Fruit fly (Drosophila melanogaster) whole organism, embryonic: ENCODE data around the gene SuUR.

Experiments
- ATbp ChIP-seq: fragments of 200-800 bp; sonication (Bioruptor generic); optimal IDR thresholded peaks from 2 replicates; lab custom pipeline; 2017; ENCODE audit warnings: missing biosample characterization, mild to moderate bottlenecking, missing genetic modification characterization, missing genetic modification reagents
- B-H1 ChIP-seq: fragments of 200-800 bp; sonication (Bioruptor generic); IDR thresholded peaks from 3 replicates; pipeline ENCODE4 v1.3.6; 2022; ENCODE audit warnings: missing biosample characterization, missing genetic modification characterization
- B-H2 ChIP-seq: fragments of 200-800 bp; sonication (Bioruptor generic); optimal IDR thresholded peaks from 2 replicates; lab custom pipeline; 2018; ENCODE audit warnings: missing biosample characterization, mild to moderate bottlenecking, missing genetic modification characterization
- CG12071 ChIP-seq: fragments of 200-800 bp; sonication (Bioruptor generic); optimal IDR thresholded peaks from 3 replicates; lab custom pipeline; 2018; ENCODE audit warnings: missing biosample characterization, mild to moderate bottlenecking, missing genetic modification characterization
- CG12769 ChIP-seq: fragments of 200-800 bp; sonication (Bioruptor generic); optimal IDR thresholded peaks from 2 replicates; lab custom pipeline; 2019; ENCODE audit warnings: missing biosample characterization, mild to moderate bottlenecking, missing genetic modification characterization, moderate library complexity
- CG1529 ChIP-seq: fragments of 200-800 bp; sonication (Bioruptor generic); optimal IDR thresholded peaks from 3 replicates; lab custom pipeline; 2018; ENCODE audit warnings: missing biosample characterization, missing genetic modification characterization
- CG15514 ChIP-seq: fragments of 200-800 bp; sonication (Bioruptor generic); optimal IDR thresholded peaks from 3 replicates; lab custom pipeline; 2017; ENCODE audit warnings: missing biosample characterization, missing genetic modification characterization, mild to moderate bottlenecking, moderate library complexity, missing genetic modification reagents
- CG16815 ChIP-seq: fragments of 200-800 bp; sonication (Bioruptor generic); optimal IDR thresholded peaks from 3 replicates; lab custom pipeline; 2017; ENCODE audit warnings: missing biosample characterization, mild to moderate bottlenecking, missing genetic modification characterization
- CG17359 ChIP-seq: fragments of 200-800 bp; sonication (Bioruptor generic); optimal IDR thresholded peaks from 3 replicates; lab custom pipeline; 2018; ENCODE audit warnings: missing biosample characterization, mild to moderate bottlenecking, missing genetic modification characterization, moderate library complexity
- CG18619 ChIP-seq: fragments of 200-800 bp; sonication (Bioruptor generic); optimal IDR thresholded peaks from 3 replicates; lab custom pipeline; 2017; ENCODE audit warnings: missing biosample characterization, mild to moderate bottlenecking, missing genetic modification characterization
- CG31365 ChIP-seq: fragments of 200-800 bp; sonication (Bioruptor generic); optimal IDR thresholded peaks from 2 replicates; lab custom pipeline; 2018; ENCODE audit warnings: missing biosample characterization, mild to moderate bottlenecking, missing genetic modification characterization
- CG3838 ChIP-seq: fragments of 200-800 bp; sonication (Bioruptor generic); optimal IDR thresholded peaks from 3 replicates; lab custom pipeline; 2016; ENCODE audit warnings: missing biosample characterization, missing genetic modification characterization
- CG4707 ChIP-seq: fragments of 200-800 bp; sonication (Bioruptor generic); optimal IDR thresholded peaks from 2 replicates; lab custom pipeline; 2018; ENCODE audit warnings: missing biosample characterization, mild to moderate bottlenecking, missing genetic modification characterization, moderate library complexity
- CG8089 ChIP-seq: fragments of 200-800 bp; sonication (Bioruptor generic); optimal IDR thresholded peaks from 3 replicates; lab custom pipeline; 2016; ENCODE audit warnings: missing biosample characterization, missing genetic modification characterization
- CG8290 ChIP-seq, 3 experiments: fragments of 200-800 bp; sonication (Bioruptor generic); optimal IDR thresholded peaks; 2 replicates each; lab custom pipeline; 2016 to 2019; ENCODE audit warnings: missing biosample characterization in 3 of 3, missing genetic modification characterization in 3 of 3, mild to moderate bottlenecking in 2 of 3, moderate library complexity in 1 of 3
- Doc2 ChIP-seq: fragments of 200-800 bp; sonication (Bioruptor generic); IDR thresholded peaks from 2 replicates; pipeline ENCODE4 v1.3.6; 2022; ENCODE audit warnings: missing biosample characterization, missing genetic modification characterization
- Dp ChIP-seq: fragments of 200-800 bp; sonication (Bioruptor generic); optimal IDR thresholded peaks from 2 replicates; lab custom pipeline; 2018; ENCODE audit warnings: missing biosample characterization, mild to moderate bottlenecking, missing genetic modification characterization, moderate library complexity
- Ets65A ChIP-seq: fragments of 200-800 bp; sonication (Bioruptor generic); peaks from one replicate; lab custom pipeline; 2016; ENCODE audit warnings: missing biosample characterization, missing genetic modification characterization
- HLH4C ChIP-seq: fragments of 200-800 bp; sonication (Bioruptor generic); IDR thresholded peaks from 3 replicates; pipeline ENCODE4 v1.3.6; 2022; ENCODE audit warnings: missing biosample characterization, missing genetic modification characterization; ENCODE audit not compliant: partially characterized antibody
- Hand ChIP-seq: fragments of 200-800 bp; sonication (Bioruptor generic); optimal IDR thresholded peaks from 2 replicates; lab custom pipeline; 2017; ENCODE audit warnings: mild to moderate bottlenecking, missing biosample characterization, missing genetic modification reagents, missing genetic modification characterization
- Hey ChIP-seq: fragments of 200-800 bp; sonication (Bioruptor generic); optimal IDR thresholded peaks from 3 replicates; lab custom pipeline; 2018; ENCODE audit warnings: missing biosample characterization, mild to moderate bottlenecking, missing genetic modification characterization
- HmgZ ChIP-seq: fragments of 200-800 bp; sonication (Bioruptor generic); optimal IDR thresholded peaks from 2 replicates; lab custom pipeline; 2018; ENCODE audit warnings: missing biosample characterization, mild to moderate bottlenecking, missing genetic modification characterization
- NC2α ChIP-seq: fragments of 200-800 bp; sonication (Bioruptor generic); optimal IDR thresholded peaks from 2 replicates; lab custom pipeline; 2016; ENCODE audit warnings: missing biosample characterization, missing genetic modification characterization
- Neu2 ChIP-seq: fragments of 200-800 bp; sonication (Bioruptor generic); optimal IDR thresholded peaks from 3 replicates; lab custom pipeline; 2016; ENCODE audit warnings: missing biosample characterization, missing genetic modification characterization, borderline replicate concordance
- Nf-YA ChIP-seq: fragments of 200-800 bp; sonication (Bioruptor generic); IDR thresholded peaks from 2 replicates; pipeline ENCODE4 v1.3.6; 2022; ENCODE audit warnings: missing biosample characterization, missing genetic modification characterization
- PHDP ChIP-seq: fragments of 200-800 bp; sonication (Bioruptor generic); optimal IDR thresholded peaks from 3 replicates; lab custom pipeline; 2018; ENCODE audit warnings: missing biosample characterization, mild to moderate bottlenecking, missing genetic modification characterization, moderate library complexity
- Taf1 ChIP-seq: fragments of 200-800 bp; sonication (Bioruptor generic); IDR thresholded peaks from 2 replicates; pipeline ENCODE4 v1.3.6; 2022; ENCODE audit warnings: missing biosample characterization, missing genetic modification characterization
- ab ChIP-seq: fragments of 200-800 bp; sonication (Bioruptor generic); optimal IDR thresholded peaks from 2 replicates; lab custom pipeline; 2016; ENCODE audit warnings: missing biosample characterization, missing genetic modification characterization
- ac ChIP-seq: fragments of 200-800 bp; sonication (Bioruptor generic); optimal IDR thresholded peaks from 3 replicates; lab custom pipeline; 2017; ENCODE audit warnings: missing biosample characterization, mild to moderate bottlenecking, missing genetic modification characterization
- cas ChIP-seq: fragments of 200-800 bp; sonication (Bioruptor generic); IDR thresholded peaks from 2 replicates; pipeline ENCODE4 v1.3.6; 2022; ENCODE audit warnings: missing biosample characterization, missing genetic modification characterization
- ci ChIP-seq: fragments of 200-800 bp; sonication (Bioruptor generic); IDR thresholded peaks from 3 replicates; pipeline ENCODE4 v1.3.6; 2022; ENCODE audit warnings: missing biosample characterization, missing genetic modification characterization
- crol ChIP-seq: fragments of 200-800 bp; sonication (Bioruptor generic); IDR thresholded peaks from 2 replicates; pipeline ENCODE4 v1.3.6; 2022; ENCODE audit warnings: missing biosample characterization, missing genetic modification characterization
- dmrt11E ChIP-seq: fragments of 200-800 bp; sonication (Bioruptor generic); optimal IDR thresholded peaks from 3 replicates; lab custom pipeline; 2018; ENCODE audit warnings: missing biosample characterization, mild to moderate bottlenecking, missing genetic modification characterization, moderate library complexity
- grn ChIP-seq: fragments of 200-800 bp; sonication (Bioruptor generic); optimal IDR thresholded peaks from 3 replicates; lab custom pipeline; 2017; ENCODE audit warnings: missing biosample characterization, missing genetic modification characterization
- gsb-n ChIP-seq: fragments of 200-800 bp; sonication (Bioruptor generic); optimal IDR thresholded peaks from 3 replicates; lab custom pipeline; 2018; ENCODE audit warnings: missing biosample characterization, mild to moderate bottlenecking, missing genetic modification characterization
- inv ChIP-seq: fragments of 200-800 bp; sonication (Bioruptor generic); IDR thresholded peaks from 2 replicates; pipeline ENCODE4 v1.3.6; 2022; ENCODE audit warnings: missing biosample characterization, missing genetic modification characterization; ENCODE audit not compliant: partially characterized antibody
- kay ChIP-seq: fragments of 200-800 bp; sonication (Bioruptor generic); optimal IDR thresholded peaks from 2 replicates; lab custom pipeline; 2016; ENCODE audit warnings: missing biosample characterization, missing genetic modification characterization
- mld ChIP-seq: fragments of 200-800 bp; sonication (Bioruptor generic); IDR thresholded peaks from 3 replicates; pipeline ENCODE4 v1.3.6; 2022; ENCODE audit warnings: missing biosample characterization, missing genetic modification characterization; ENCODE audit not compliant: partially characterized antibody
- nau ChIP-seq: fragments of 200-800 bp; sonication (Bioruptor generic); optimal IDR thresholded peaks from 3 replicates; lab custom pipeline; 2017; ENCODE audit warnings: missing biosample characterization, mild to moderate bottlenecking, missing genetic modification characterization, missing genetic modification reagents
- odd ChIP-seq: fragments of 200-800 bp; sonication (Bioruptor generic); optimal IDR thresholded peaks from 2 replicates; lab custom pipeline; 2017; ENCODE audit warnings: missing biosample characterization, mild to moderate bottlenecking, missing genetic modification characterization
- org-1 ChIP-seq: fragments of 200-800 bp; sonication (Bioruptor generic); optimal IDR thresholded peaks from 2 replicates; lab custom pipeline; 2017; ENCODE audit warnings: missing biosample characterization, missing genetic modification characterization
- otp ChIP-seq: fragments of 200-800 bp; sonication (Bioruptor generic); IDR thresholded peaks from 3 replicates; pipeline ENCODE4, ENCODE4 v1.3.6; 2022; ENCODE audit warnings: missing biosample characterization, missing genetic modification characterization
- pb ChIP-seq: fragments of 200-800 bp; sonication (Bioruptor generic); optimal IDR thresholded peaks from 3 replicates; lab custom pipeline; 2016; ENCODE audit warnings: missing biosample characterization, missing genetic modification characterization
- sc ChIP-seq, 3 experiments: fragments of >200 bp in 2 of 3; fragments of 200-800 bp in 1 of 3; sonication (Bioruptor generic) in 1 of 3; optimal IDR thresholded peaks; 2 replicates in 2 of 3; 3 replicates in 1 of 3; lab custom pipeline; 2017; ENCODE audit warnings: mild to moderate bottlenecking in 1 of 3, missing biosample characterization in 1 of 3, missing genetic modification characterization in 1 of 3, missing genetic modification reagents in 1 of 3
- sima ChIP-seq: fragments of 200-800 bp; sonication (Bioruptor generic); optimal IDR thresholded peaks from 2 replicates; lab custom pipeline; 2016; ENCODE audit warnings: missing biosample characterization, missing genetic modification characterization
- sob ChIP-seq: fragments of 200-800 bp; sonication (Bioruptor generic); IDR thresholded peaks from 2 replicates; pipeline ENCODE4 v1.3.6; 2022; ENCODE audit warnings: missing biosample characterization, missing genetic modification characterization
- toy ChIP-seq: fragments of 200-800 bp; sonication (Bioruptor generic); IDR thresholded peaks from 2 replicates; pipeline ENCODE4 v1.3.6; 2022; ENCODE audit warnings: missing biosample characterization, missing genetic modification characterization
- unc-4 ChIP-seq: fragments of 200-800 bp; sonication (Bioruptor generic); IDR thresholded peaks from 2 replicates; pipeline ENCODE4 v1.3.6; 2022; ENCODE audit warnings: missing biosample characterization, missing genetic modification characterization; ENCODE audit not compliant: partially characterized antibody
- zf30C ChIP-seq: fragments of 200-800 bp; sonication (Bioruptor generic); optimal IDR thresholded peaks from 3 replicates; lab custom pipeline; 2018; ENCODE audit warnings: missing biosample characterization, mild to moderate bottlenecking, missing genetic modification characterization

The SuUR gene

DNA sequence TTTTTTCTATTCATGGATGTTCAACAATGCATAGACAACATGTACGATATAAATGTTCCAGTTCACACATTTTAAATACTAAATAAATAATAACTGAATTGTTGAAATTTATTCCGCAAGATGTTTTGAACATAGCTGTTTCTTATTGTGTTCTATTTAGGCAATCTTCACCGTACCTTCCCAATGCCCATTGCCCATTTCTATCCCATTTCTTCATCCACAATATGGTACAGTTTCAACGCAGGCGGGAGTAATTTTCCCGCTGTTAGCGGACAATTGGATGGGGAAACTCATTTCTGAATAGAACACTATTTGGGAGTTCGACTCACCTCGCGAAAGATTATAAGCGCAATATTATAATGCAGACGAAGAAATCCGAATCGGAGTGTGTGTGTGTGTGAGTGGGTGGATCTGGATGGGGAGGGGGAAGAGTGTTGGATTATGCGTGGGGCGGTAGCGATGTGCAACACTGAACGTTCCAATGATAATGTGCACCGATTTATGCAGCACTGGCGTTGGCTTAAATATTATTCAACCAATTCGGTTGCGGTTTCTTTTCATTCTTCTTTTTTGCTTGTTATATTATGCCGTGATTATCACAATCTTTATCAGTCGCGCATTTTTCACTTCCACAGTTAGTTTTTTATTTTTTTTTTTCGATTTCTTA lies 27.3 kb downstream of the SuUR start (continued):
- peak; percentile 34 for TF ChIP-seq CG8089 (GFP tag; lab: Kevin White, UChicago)
- no peak for TF ChIP-seq toy (GFP tag; lab: Robert Waterston, UW)
- peak; percentile 68 for TF ChIP-seq Ets65A (GFP tag; lab: Kevin White, UChicago)
- no peak for TF ChIP-seq org-1 (GFP tag; lab: Kevin White, UChicago)
- no peak for TF ChIP-seq Neu2 (GFP tag; lab: Kevin White, UChicago)
- peak; percentile 3 for TF ChIP-seq CG1529 (GFP tag; lab: Kevin White, UChicago)
- peak; percentile 25 for TF ChIP-seq sima (GFP tag; lab: Kevin White, UChicago)
- peak; percentile 78 for TF ChIP-seq sob
- TF ChIP-seq CG15514 (GFP tag; lab: Kevin White, UChicago): peak; percentile 62
- peak; percentile 43 for TF ChIP-seq kay
- no peak for TF ChIP-seq unc-4 (GFP tag; lab: Robert Waterston, UW)
- TF ChIP-seq CG3838 (GFP tag; lab: Kevin White, UChicago): no peak
- no peak for TF ChIP-seq inv (GFP tag; lab: Robert Waterston, UW)
- no peak for TF ChIP-seq zf30C (GFP tag; lab: Kevin White, UChicago)
- no peak for TF ChIP-seq mld (GFP tag; lab: Robert Waterston, UW)
- peak; percentile 30 for TF ChIP-seq CG17359 (tag; lab: Kevin White, UChicago)
- peak; percentile 30 for TF ChIP-seq Hand (GFP tag; lab: Kevin White, UChicago)
- no peak for TF ChIP-seq CG12071 (GFP tag; lab: Kevin White, UChicago)
- TF ChIP-seq ci (GFP tag; lab: Robert Waterston, UW): peak; percentile 77; the same call in 2 of the 3 replicates
- TF ChIP-seq CG31365 (tag; lab: Kevin White, UChicago): no peak
- peak; percentile 22 for TF ChIP-seq CG18619 (GFP tag; lab: Kevin White, UChicago)
- no peak for TF ChIP-seq PHDP
- TF ChIP-seq Doc2 (GFP tag; lab: Robert Waterston, UW): no peak
- TF ChIP-seq Hey (tag; lab: Kevin White, UChicago): no peak
- TF ChIP-seq grn (GFP tag; lab: Kevin White, UChicago): no peak
- no peak for TF ChIP-seq odd
- peak; percentile 37 for TF ChIP-seq CG16815 (GFP tag; lab: Kevin White, UChicago)
- TF ChIP-seq B-H1 (GFP tag; lab: Robert Waterston, UW): no peak
- TF ChIP-seq pb (GFP tag; lab: Kevin White, UChicago): peak; percentile 20
- TF ChIP-seq Dp: peak; percentile 2
- no peak for TF ChIP-seq Nf-YA (GFP tag; lab: Robert Waterston, UW)
- TF ChIP-seq crol (GFP tag; lab: Robert Waterston, UW): peak; percentile 86
- TF ChIP-seq gsb-n (tag; lab: Kevin White, UChicago): peak; percentile 19
- no peak for TF ChIP-seq CG4707
- TF ChIP-seq B-H2 (GFP tag; lab: Kevin White, UChicago): no peak
- no peak for TF ChIP-seq ac (GFP tag; lab: Kevin White, UChicago)
- TF ChIP-seq otp (GFP tag; lab: Robert Waterston, UW): no peak; the same call in 2 of the 3 replicates
- TF ChIP-seq ab (GFP tag; lab: Kevin White, UChicago): no peak
- TF ChIP-seq cas (GFP tag; lab: Robert Waterston, UW): no peak
- TF ChIP-seq sc (optimal IDR thresholded peaks at IDR 0.05; lab: Kevin White, UChicago): no peak
- TF ChIP-seq sc (GFP tag; optimal IDR thresholded peaks at IDR 0.05; lab: Kevin White, UChicago): no peak
- TF ChIP-seq HmgZ (tag; lab: Kevin White, UChicago): peak; percentile 42
- TF ChIP-seq Taf1 (GFP tag; lab: Robert Waterston, UW): 0 out of 2 replicates have a peak, but pooled peaks have one; percentile 21
- peak; percentile 60 for TF ChIP-seq CG12769
- no peak for TF ChIP-seq NC2α (GFP tag; lab: Kevin White, UChicago)
- TF ChIP-seq nau: peak; percentile 47
- TF ChIP-seq CG8290 (GFP tag; optimal IDR thresholded peaks at IDR 0.05; lab: Kevin White, UChicago): peak; percentile 80
- TF ChIP-seq CG8290 (tag; optimal IDR thresholded peaks at IDR 0.05; lab: Kevin White, UChicago): peak; percentile 55 to 78
- TF ChIP-seq HLH4C (GFP tag; lab: Robert Waterston, UW): no peak
- no peak for TF ChIP-seq ATbp (GFP tag; lab: Kevin White, UChicago)
- peak; percentile 31 for TF ChIP-seq dmrt11E
